Worm (Caenorhabditis elegans) whole organism, L2 larva: Measurements from ENCODE around the gene Y50D4A.6.

ENCODE experiments used
- aly-2 ChIP-seq: fragments of 150-350 bp; optimal IDR thresholded peaks from 2 replicates; lab custom pipeline; 2014; ENCODE audit warnings: missing biosample characterization, missing genetic modification characterization
- ama-1 ChIP-seq: fragments of 150-350 bp; optimal IDR thresholded peaks from 2 replicates; lab custom pipeline; 2018; ENCODE audit warnings: inconsistent platforms
- crh-2 ChIP-seq: sonication (generic microtip); optimal IDR thresholded peaks from 2 replicates; lab custom pipeline; 2017; ENCODE audit warnings: missing biosample characterization, missing genetic modification characterization
- mab-5 ChIP-seq: fragments of 150-350 bp; optimal IDR thresholded peaks from 2 replicates; lab custom pipeline; 2014; ENCODE audit warnings: missing biosample characterization, missing genetic modification characterization
- snpc-4 ChIP-seq: fragments of 150-350 bp; optimal IDR thresholded peaks from 2 replicates; lab custom pipeline; 2014; ENCODE audit warnings: missing biosample characterization, missing genetic modification characterization
- unc-39 ChIP-seq: fragments of 150-350 bp; optimal IDR thresholded peaks from 2 replicates; lab custom pipeline; 2014; ENCODE audit warnings: missing biosample characterization, missing genetic modification characterization

ce11 chrV:1153387-1153786, 45.7 kb downstream of the Y50D4A.6 start:
- TF ChIP-seq aly-2 (tag; lab: Kevin White, UChicago) (no peak), crh-2 (tag; lab: Kevin White, UChicago) (no peak), mab-5 (tag; lab: Kevin White, UChicago) (no peak), snpc-4 (no peak), ama-1 (lab: Kevin White, UChicago) (no peak), unc-39 (tag; lab: Kevin White, UChicago) (no peak)
